Fruit fly (Drosophila melanogaster) whole organism, embryonic: ENCODE results near the gene CG2794.
A peak's percentile ranks its signal among the peaks of the same experiment; 100 is the strongest.

Experiments
- CG10462 ChIP-seq: fragments of 200-800 bp; sonication (Bioruptor generic); optimal IDR thresholded peaks from 2 replicates; lab custom pipeline; 2016; ENCODE audit warnings: missing biosample characterization, missing genetic modification characterization
- CG11696 ChIP-seq: fragments of 200-800 bp; sonication (Bioruptor generic); IDR thresholded peaks from 2 replicates; pipeline ENCODE4 v1.3.6; 2022; ENCODE audit warnings: missing biosample characterization, missing genetic modification characterization
- CG12104 ChIP-seq: fragments of 200-800 bp; sonication (Bioruptor generic); optimal IDR thresholded peaks from 3 replicates; lab custom pipeline; 2016; ENCODE audit warnings: missing biosample characterization, missing genetic modification characterization
- CG12155 ChIP-seq: fragments of 200-800 bp; sonication (Bioruptor generic); optimal IDR thresholded peaks from 3 replicates; lab custom pipeline; 2016; ENCODE audit warnings: missing biosample characterization, missing genetic modification characterization
- CG12299 ChIP-seq: fragments of 200-800 bp; sonication (Bioruptor generic); optimal IDR thresholded peaks from 2 replicates; lab custom pipeline; 2018; ENCODE audit warnings: missing biosample characterization, mild to moderate bottlenecking, missing genetic modification characterization
- CG12391 ChIP-seq: fragments of 200-800 bp; sonication (Bioruptor generic); optimal IDR thresholded peaks from 3 replicates; lab custom pipeline; 2018; ENCODE audit warnings: missing biosample characterization, mild to moderate bottlenecking, missing genetic modification characterization, moderate library complexity
- CG12942 ChIP-seq: fragments of 200-800 bp; sonication (Bioruptor generic); optimal IDR thresholded peaks from 3 replicates; lab custom pipeline; 2016; ENCODE audit warnings: missing biosample characterization, missing genetic modification characterization
- CG13296 ChIP-seq: fragments of 200-800 bp; sonication (Bioruptor generic); optimal IDR thresholded peaks from 3 replicates; lab custom pipeline; 2018; ENCODE audit warnings: missing biosample characterization, mild to moderate bottlenecking, missing genetic modification characterization
- CG1529 ChIP-seq: fragments of 200-800 bp; sonication (Bioruptor generic); optimal IDR thresholded peaks from 3 replicates; lab custom pipeline; 2018; ENCODE audit warnings: missing biosample characterization, missing genetic modification characterization
- CG16779 ChIP-seq: fragments of 200-800 bp; sonication (Bioruptor generic); IDR thresholded peaks from 2 replicates; pipeline ENCODE4 v1.3.6; 2022; ENCODE audit warnings: missing biosample characterization, missing genetic modification characterization
- CG1832 ChIP-seq: fragments of 200-800 bp; sonication (Bioruptor generic); optimal IDR thresholded peaks from 2 replicates; lab custom pipeline; 2017; ENCODE audit warnings: missing biosample characterization, mild to moderate bottlenecking, missing genetic modification characterization, inconsistent platforms
- CG31441 ChIP-seq: fragments of 200-800 bp; sonication (Bioruptor generic); IDR thresholded peaks from 2 replicates; pipeline ENCODE4 v1.3.6; 2022; ENCODE audit warnings: missing biosample characterization, missing genetic modification characterization
- CG5180 ChIP-seq: fragments of 200-800 bp; sonication (Bioruptor generic); optimal IDR thresholded peaks from 3 replicates; lab custom pipeline; 2017; ENCODE audit warnings: missing biosample characterization, missing genetic modification characterization, mild to moderate bottlenecking, moderate library complexity, missing genetic modification reagents
- CG6175 ChIP-seq: fragments of 200-800 bp; sonication (Bioruptor generic); IDR thresholded peaks from 3 replicates; pipeline ENCODE4 v1.3.6; 2022; ENCODE audit warnings: missing biosample characterization, missing genetic modification characterization
- CG6689 ChIP-seq: fragments of 200-800 bp; sonication (Bioruptor generic); IDR thresholded peaks from 2 replicates; pipeline ENCODE4 v1.3.6; 2022; ENCODE audit warnings: missing biosample characterization, missing genetic modification characterization
- Dip3 ChIP-seq: fragments of 200-800 bp; sonication (Bioruptor generic); optimal IDR thresholded peaks from 3 replicates; lab custom pipeline; 2016; ENCODE audit warnings: missing biosample characterization, missing genetic modification characterization
- Doc2 ChIP-seq: fragments of 200-800 bp; sonication (Bioruptor generic); IDR thresholded peaks from 2 replicates; pipeline ENCODE4 v1.3.6; 2022; ENCODE audit warnings: missing biosample characterization, missing genetic modification characterization
- Eip74EF ChIP-seq, 2 experiments: fragments of 200-800 bp in 1 of 2; fragments of >200 bp in 1 of 2; sonication (Bioruptor generic) in 1 of 2; optimal IDR thresholded peaks; 2 replicates each; lab custom pipeline; 2017 to 2019; ENCODE audit warnings: missing biosample characterization in 2 of 2, missing genetic modification characterization in 2 of 2, mild to moderate bottlenecking in 1 of 2, moderate library complexity in 1 of 2
- H2.0 ChIP-seq: fragments of 200-800 bp; sonication (Bioruptor generic); IDR thresholded peaks from 2 replicates; pipeline ENCODE4 v1.3.6; 2022; ENCODE audit warnings: missing biosample characterization, missing genetic modification characterization
- Hr78 ChIP-seq, 2 experiments: fragments of 200-800 bp in 1 of 2; fragments of >200 bp in 1 of 2; sonication (Bioruptor generic) in 1 of 2; optimal IDR thresholded peaks; 2 replicates each; lab custom pipeline; 2017 to 2019; ENCODE audit warnings: missing biosample characterization in 2 of 2, missing genetic modification characterization in 2 of 2, mild to moderate bottlenecking in 1 of 2, moderate library complexity in 1 of 2
- Nf-YA ChIP-seq: fragments of 200-800 bp; sonication (Bioruptor generic); IDR thresholded peaks from 2 replicates; pipeline ENCODE4 v1.3.6; 2022; ENCODE audit warnings: missing biosample characterization, missing genetic modification characterization
- Nf-YB ChIP-seq: fragments of 200-800 bp; sonication (Bioruptor generic); optimal IDR thresholded peaks from 3 replicates; lab custom pipeline; 2019; ENCODE audit warnings: missing biosample characterization, mild to moderate bottlenecking, missing genetic modification characterization, moderate library complexity
- Stat92E ChIP-seq, 3 experiments: fragments of >200 bp in 2 of 3; fragments of 200-800 bp in 1 of 3; sonication (Bioruptor generic) in 1 of 3; optimal IDR thresholded peaks; 2 replicates each; lab custom pipeline; 2017 to 2019; ENCODE audit warnings: missing biosample characterization in 3 of 3, missing genetic modification characterization in 3 of 3, mild to moderate bottlenecking in 1 of 3, moderate library complexity in 1 of 3
- ab ChIP-seq: fragments of 200-800 bp; sonication (Bioruptor generic); optimal IDR thresholded peaks from 2 replicates; lab custom pipeline; 2016; ENCODE audit warnings: missing biosample characterization, missing genetic modification characterization
- cad ChIP-seq: fragments of >200 bp; optimal IDR thresholded peaks from 2 replicates; lab custom pipeline; 2017; ENCODE audit warnings: missing biosample characterization, missing genetic modification characterization
- crc ChIP-seq: fragments of 200-800 bp; sonication (Bioruptor generic); optimal IDR thresholded peaks from 2 replicates; lab custom pipeline; 2016; ENCODE audit warnings: missing biosample characterization, missing genetic modification characterization
- cwo ChIP-seq: fragments of 200-800 bp; sonication (Bioruptor generic); optimal IDR thresholded peaks from 3 replicates; lab custom pipeline; 2017; ENCODE audit warnings: missing biosample characterization, missing genetic modification characterization, mild to moderate bottlenecking, moderate library complexity, missing genetic modification reagents
- dan ChIP-seq: fragments of 200-800 bp; sonication (Bioruptor generic); IDR thresholded peaks from 2 replicates; pipeline ENCODE4 v1.3.6; 2022; ENCODE audit warnings: missing biosample characterization, missing genetic modification characterization
- dmrt99B ChIP-seq: fragments of 200-800 bp; sonication (Bioruptor generic); optimal IDR thresholded peaks from 2 replicates; lab custom pipeline; 2018; ENCODE audit warnings: missing biosample characterization, mild to moderate bottlenecking, missing genetic modification characterization, moderate library complexity
- esg ChIP-seq: fragments of 200-800 bp; sonication (Bioruptor generic); conservative IDR thresholded peaks from 2 replicates; pipeline ENCODE4 v1.3.6; 2022; ENCODE audit warnings: missing biosample characterization, missing genetic modification characterization
- fru ChIP-seq: fragments of >200 bp; optimal IDR thresholded peaks from 2 replicates; lab custom pipeline; 2017
- gt ChIP-seq: fragments of 200-800 bp; sonication (Bioruptor generic); IDR thresholded peaks from 2 replicates; pipeline ENCODE4 v1.3.6; 2022; ENCODE audit warnings: missing biosample characterization, missing genetic modification characterization
- inv ChIP-seq: fragments of 200-800 bp; sonication (Bioruptor generic); IDR thresholded peaks from 2 replicates; pipeline ENCODE4 v1.3.6; 2022; ENCODE audit warnings: missing biosample characterization, missing genetic modification characterization; ENCODE audit not compliant: partially characterized antibody
- jing ChIP-seq: fragments of 200-800 bp; sonication (Bioruptor generic); optimal IDR thresholded peaks from 2 replicates; lab custom pipeline; 2018; ENCODE audit warnings: missing biosample characterization, mild to moderate bottlenecking, missing genetic modification characterization
- jumu ChIP-seq: fragments of 200-800 bp; sonication (Bioruptor generic); optimal IDR thresholded peaks from 3 replicates; lab custom pipeline; 2016; ENCODE audit warnings: missing biosample characterization, missing genetic modification characterization
- knrl ChIP-seq: fragments of 200-800 bp; sonication (Bioruptor generic); IDR thresholded peaks from 3 replicates; pipeline ENCODE4 v1.3.6; 2022; ENCODE audit warnings: missing biosample characterization, missing genetic modification characterization; ENCODE audit not compliant: partially characterized antibody
- p53 ChIP-seq: fragments of 200-800 bp; sonication (Bioruptor generic); optimal IDR thresholded peaks from 2 replicates; lab custom pipeline; 2016; ENCODE audit warnings: missing biosample characterization, missing genetic modification characterization
- peb ChIP-seq: fragments of 200-800 bp; sonication (Bioruptor generic); IDR thresholded peaks from 2 replicates; pipeline ENCODE4 v1.3.6; 2022; ENCODE audit warnings: missing biosample characterization, missing genetic modification characterization
- pzg ChIP-seq: fragments of 200-800 bp; sonication (Bioruptor generic); optimal IDR thresholded peaks from 3 replicates; lab custom pipeline; 2018; ENCODE audit warnings: missing biosample characterization, mild to moderate bottlenecking, missing genetic modification characterization, moderate library complexity
- schlank ChIP-seq: fragments of 200-800 bp; sonication (Bioruptor generic); optimal IDR thresholded peaks from 2 replicates; lab custom pipeline; 2018; ENCODE audit warnings: missing biosample characterization, mild to moderate bottlenecking, missing genetic modification characterization
- sob ChIP-seq: fragments of 200-800 bp; sonication (Bioruptor generic); IDR thresholded peaks from 2 replicates; pipeline ENCODE4 v1.3.6; 2022; ENCODE audit warnings: missing biosample characterization, missing genetic modification characterization
- toy ChIP-seq: fragments of 200-800 bp; sonication (Bioruptor generic); IDR thresholded peaks from 2 replicates; pipeline ENCODE4 v1.3.6; 2022; ENCODE audit warnings: missing biosample characterization, missing genetic modification characterization
- tup ChIP-seq: fragments of 200-800 bp; sonication (Bioruptor generic); optimal IDR thresholded peaks from 2 replicates; lab custom pipeline; 2016; ENCODE audit warnings: missing biosample characterization, mild to moderate bottlenecking, missing genetic modification characterization, moderate library complexity
- zen ChIP-seq: fragments of 200-800 bp; sonication (Bioruptor generic); optimal IDR thresholded peaks from 3 replicates; lab custom pipeline; 2018; ENCODE audit warnings: missing biosample characterization, mild to moderate bottlenecking, missing genetic modification characterization, moderate library complexity
- zfh2 ChIP-seq: fragments of 200-800 bp; sonication (Bioruptor generic); optimal IDR thresholded peaks from 2 replicates; lab custom pipeline; 2016; ENCODE audit warnings: missing biosample characterization, missing genetic modification characterization

Gene CG2794

DNA sequence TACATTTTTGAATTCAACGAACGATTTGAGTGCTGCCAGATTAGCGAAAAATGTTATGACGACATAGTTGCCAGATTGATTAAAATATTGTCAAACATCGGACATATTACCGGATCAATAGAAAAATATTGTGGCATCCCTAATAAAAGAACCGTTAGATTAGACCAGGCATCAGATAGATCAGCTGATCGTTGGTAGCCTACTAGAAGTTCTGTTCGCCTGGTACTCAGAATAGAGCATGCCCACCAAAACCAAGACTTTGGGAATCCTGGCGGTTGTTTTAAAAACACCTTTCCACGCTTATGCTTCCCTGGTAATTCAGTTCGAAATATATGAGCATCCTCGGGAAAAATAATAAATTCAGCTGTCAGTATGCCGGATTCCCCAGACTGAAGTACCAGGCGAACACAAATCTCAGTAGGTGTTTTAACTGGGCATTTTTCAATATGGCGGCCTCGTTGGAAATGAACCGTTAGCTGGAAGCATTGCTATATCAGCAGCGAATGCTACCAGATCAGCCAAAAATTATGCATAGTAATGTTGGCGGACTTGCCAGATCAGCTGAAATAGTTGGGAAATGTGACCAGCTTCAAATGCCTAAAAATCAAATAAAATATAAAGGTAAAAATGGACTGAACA is 23.3 kb upstream of the CG2794 start (continued):
- TF ChIP-seq dmrt99B (tag; lab: Kevin White, UChicago) (no peak), CG13296 (no peak), Stat92E (GFP tag; optimal IDR thresholded peaks at IDR 0.05; lab: Kevin White, UChicago) (peak in 1 of 3 experiments; percentile 97), knrl (peak; percentile 55; the same call in 2 of the 3 replicates), ab (GFP tag; lab: Kevin White, UChicago) (no peak), CG12391 (tag; lab: Kevin White, UChicago) (peak; percentile 35), esg (GFP tag; lab: Robert Waterston, UW) (no peak), CG1832 (GFP tag; lab: Kevin White, UChicago) (no peak), CG12104 (GFP tag; lab: Kevin White, UChicago) (no peak), CG12299 (tag; lab: Kevin White, UChicago) (peak; percentile 46), CG6175 (GFP tag; lab: Robert Waterston, UW) (no peak), CG16779 (GFP tag; lab: Robert Waterston, UW) (no peak), CG1529 (GFP tag; lab: Kevin White, UChicago) (no peak), Nf-YA (GFP tag; lab: Robert Waterston, UW) (no peak), Doc2 (GFP tag; lab: Robert Waterston, UW) (no peak), zfh2 (GFP tag; lab: Kevin White, UChicago) (no peak), Eip74EF (GFP tag; optimal IDR thresholded peaks at IDR 0.05; lab: Kevin White, UChicago) (peak in 1 of 2 experiments; percentile 54), CG12942 (GFP tag; lab: Kevin White, UChicago) (no peak), Hr78 (GFP tag; optimal IDR thresholded peaks at IDR 0.05; lab: Kevin White, UChicago) (no peak), cwo (GFP tag; lab: Kevin White, UChicago) (no peak), CG11696 (GFP tag; lab: Robert Waterston, UW) (no peak), H2.0 (GFP tag; lab: Robert Waterston, UW) (no peak), CG12155 (GFP tag; lab: Kevin White, UChicago) (no peak), peb (GFP tag; lab: Robert Waterston, UW) (no peak), jumu (peak; percentile 3), crc (no peak), tup (GFP tag; lab: Kevin White, UChicago) (no peak), Nf-YB (GFP tag; lab: Kevin White, UChicago) (peak; percentile 43), fru (lab: Kevin White, UChicago) (no peak), inv (no peak; the same call in 1 of the 2 replicates), cad (no peak), Dip3 (GFP tag; lab: Kevin White, UChicago) (no peak), CG10462 (peak; percentile 95), CG31441 (no peak), dan (GFP tag; lab: Robert Waterston, UW) (no peak), toy (GFP tag; lab: Robert Waterston, UW) (no peak), p53 (no peak), schlank (tag; lab: Kevin White, UChicago) (no peak), CG5180 (GFP tag; lab: Kevin White, UChicago) (no peak), jing (no peak), CG6689 (no peak), gt (no peak), sob (GFP tag; lab: Robert Waterston, UW) (0 out of 2 replicates have a peak, but pooled peaks have one; percentile 21), pzg (peak; percentile 55), zen (tag; lab: Kevin White, UChicago) (no peak)
